Worm (Caenorhabditis elegans) whole organism, L1 larva: ENCODE results near the gene F11A5.9.

Source experiments
- C04F5.9 ChIP-seq: sonication (generic microtip); optimal IDR thresholded peaks from 2 replicates; lab custom pipeline; 2016; ENCODE audit warnings: missing genetic modification characterization, missing compliant biosample characterization
- aha-1 ChIP-seq: fragments of 150-350 bp; optimal IDR thresholded peaks from 2 replicates; lab custom pipeline; 2014; ENCODE audit warnings: missing biosample characterization, missing genetic modification characterization
- aly-2 ChIP-seq: fragments of 150-350 bp; optimal IDR thresholded peaks from 2 replicates; lab custom pipeline; 2014; ENCODE audit warnings: missing biosample characterization, missing genetic modification characterization
- ama-1 ChIP-seq: fragments of 150-350 bp; optimal IDR thresholded peaks from 2 replicates; lab custom pipeline; 2014
- blmp-1 ChIP-seq: fragments of 150-350 bp; optimal IDR thresholded peaks from 2 replicates; lab custom pipeline; 2014; ENCODE audit warnings: missing biosample characterization, missing genetic modification characterization
- ceh-82 ChIP-seq, 3 experiments: fragments of 150-350 bp in 1 of 3; sonication (generic microtip) in 2 of 3; optimal IDR thresholded peaks; 2 replicates each; lab custom pipeline; 2014 to 2017; ENCODE audit warnings: missing biosample characterization in 3 of 3, missing genetic modification characterization in 3 of 3
- dpl-1 ChIP-seq, 3 experiments: fragments of 150-350 bp in 2 of 3; sonication (generic microtip) in 1 of 3; optimal IDR thresholded peaks; 2 replicates each; lab custom pipeline; 2014 to 2017; ENCODE audit warnings: missing biosample characterization in 3 of 3, missing genetic modification characterization in 3 of 3, missing genetic modification reagents in 3 of 3
- efl-1 ChIP-seq, 4 experiments: fragments of 150-350 bp; optimal IDR thresholded peaks in 3 of 4; peaks in 1 of 4; 1 replicate in 1 of 4; 2 replicates in 3 of 4; lab custom pipeline; 2014; ENCODE audit warnings: missing biosample characterization in 2 of 4, missing genetic modification characterization in 2 of 4, missing genetic modification reagents in 2 of 4
- egl-13 ChIP-seq: sonication (generic microtip); optimal IDR thresholded peaks from 2 replicates; lab custom pipeline; 2016; ENCODE audit warnings: missing genotype, missing genetic modification reagents, missing genetic modification characterization, missing compliant biosample characterization
- elt-2 ChIP-seq: sonication (generic microtip); optimal IDR thresholded peaks from 2 replicates; lab custom pipeline; 2016; ENCODE audit warnings: missing genetic modification characterization, mild to moderate bottlenecking, inconsistent platforms, missing compliant biosample characterization, missing genetic modification reagents
- elt-3 ChIP-seq, 6 experiments: fragments of 150-350 bp in 1 of 6; sonication (generic microtip); optimal IDR thresholded peaks; 2 replicates each; lab custom pipeline; 2017 to 2018; ENCODE audit warnings: missing biosample characterization in 6 of 6, missing genetic modification characterization in 6 of 6, inconsistent platforms in 1 of 6
- ets-5 ChIP-seq: fragments of 200-800 bp; sonication (Bioruptor generic); IDR thresholded peaks from 2 replicates; pipeline ENCODE4 v1.3.6; 2022; ENCODE audit warnings: missing genetic modification characterization, missing compliant biosample characterization
- fkh-4 ChIP-seq: sonication (generic microtip); optimal IDR thresholded peaks from 2 replicates; lab custom pipeline; 2016; ENCODE audit warnings: missing compliant biosample characterization, missing genetic modification characterization, borderline replicate concordance
- fkh-8 ChIP-seq: sonication (generic microtip); optimal IDR thresholded peaks from 2 replicates; lab custom pipeline; 2016; ENCODE audit warnings: mild to moderate bottlenecking, missing genetic modification characterization, missing compliant biosample characterization
- hpl-2 ChIP-seq: fragments of 150-350 bp; optimal IDR thresholded peaks from 2 replicates; lab custom pipeline; 2014; ENCODE audit warnings: missing biosample characterization, missing genetic modification reagents, missing genetic modification characterization
- irx-1 ChIP-seq: sonication (generic microtip); optimal IDR thresholded peaks from 2 replicates; lab custom pipeline; 2016; ENCODE audit warnings: missing genetic modification characterization, missing compliant biosample characterization
- isw-1 ChIP-seq: fragments of 200-800 bp; sonication (Bioruptor generic); IDR thresholded peaks from 2 replicates; pipeline ENCODE4 v1.3.6; 2022; ENCODE audit warnings: missing genetic modification characterization, missing compliant biosample characterization
- lin-15B ChIP-seq: fragments of 150-350 bp; sonication (generic microtip); optimal IDR thresholded peaks from 3 replicates; lab custom pipeline; 2014; ENCODE audit warnings: missing biosample characterization, missing genetic modification characterization
- lin-35 ChIP-seq, 2 experiments: fragments of 150-350 bp; optimal IDR thresholded peaks; 2 replicates each; lab custom pipeline; 2014; ENCODE audit warnings: missing biosample characterization in 2 of 2, missing genetic modification characterization in 2 of 2, missing genetic modification reagents in 2 of 2
- lsy-2 ChIP-seq, 2 experiments: fragments of 150-350 bp; optimal IDR thresholded peaks; 2 replicates each; lab custom pipeline; 2014; ENCODE audit warnings: missing biosample characterization in 2 of 2, missing genetic modification characterization in 2 of 2
- mef-2 ChIP-seq: fragments of 150-350 bp; optimal IDR thresholded peaks from 2 replicates; lab custom pipeline; 2014; ENCODE audit warnings: missing biosample characterization, missing genetic modification characterization
- nhr-11 ChIP-seq: fragments of 150-350 bp; optimal IDR thresholded peaks from 2 replicates; lab custom pipeline; 2014; ENCODE audit warnings: missing biosample characterization, missing genetic modification characterization
- nhr-12 ChIP-seq: sonication (generic microtip); optimal IDR thresholded peaks from 2 replicates; lab custom pipeline; 2017; ENCODE audit warnings: missing biosample characterization, missing genetic modification characterization
- nhr-19 ChIP-seq: fragments of 200-800 bp; sonication (Bioruptor generic); conservative IDR thresholded peaks from 2 replicates; pipeline ENCODE4 v1.3.6; 2022; ENCODE audit warnings: missing genetic modification characterization, missing compliant biosample characterization
- nhr-47 ChIP-seq: sonication (generic microtip); optimal IDR thresholded peaks from 2 replicates; lab custom pipeline; 2016; ENCODE audit warnings: mild to moderate bottlenecking, missing genetic modification characterization, moderate library complexity, missing compliant biosample characterization
- nhr-71 ChIP-seq: sonication (generic microtip); optimal IDR thresholded peaks from 2 replicates; lab custom pipeline; 2016; ENCODE audit warnings: mild to moderate bottlenecking, missing genetic modification characterization, moderate library complexity, missing compliant biosample characterization
- pag-3 ChIP-seq: sonication (generic microtip); optimal IDR thresholded peaks from 2 replicates; lab custom pipeline; 2017; ENCODE audit warnings: missing genetic modification characterization, mild to moderate bottlenecking, missing compliant biosample characterization, antibody characterized with exemption, borderline replicate concordance; ENCODE audit not compliant: insufficient read depth
- pqm-1 ChIP-seq: sonication (generic microtip); optimal IDR thresholded peaks from 3 replicates; lab custom pipeline; 2017; ENCODE audit warnings: missing biosample characterization, missing genetic modification characterization
- rnt-1 ChIP-seq: sonication (generic microtip); optimal IDR thresholded peaks from 2 replicates; lab custom pipeline; 2016; ENCODE audit warnings: mild to moderate bottlenecking, missing genetic modification characterization, moderate library complexity, missing compliant biosample characterization
- snpc-4 ChIP-seq: fragments of 150-350 bp; optimal IDR thresholded peaks from 2 replicates; lab custom pipeline; 2014; ENCODE audit warnings: missing biosample characterization, missing genetic modification characterization
- sox-4 ChIP-seq: sonication (generic microtip); optimal IDR thresholded peaks from 2 replicates; lab custom pipeline; 2016; ENCODE audit warnings: missing genetic modification characterization, missing compliant biosample characterization
- tbx-2 ChIP-seq: sonication (generic microtip); optimal IDR thresholded peaks from 2 replicates; lab custom pipeline; 2016; ENCODE audit warnings: missing genetic modification characterization, missing compliant biosample characterization
- unc-130 ChIP-seq: fragments of 150-350 bp; optimal IDR thresholded peaks from 2 replicates; lab custom pipeline; 2017; ENCODE audit warnings: missing biosample characterization, missing genetic modification characterization, inconsistent platforms
- ztf-11 ChIP-seq, 2 experiments: sonication (generic microtip); optimal IDR thresholded peaks; 2 replicates each; lab custom pipeline; 2016 to 2017; ENCODE audit warnings: missing genetic modification characterization in 2 of 2, missing biosample characterization in 1 of 2, missing compliant biosample characterization in 1 of 2
- ztf-4 ChIP-seq: fragments of 150-350 bp; optimal IDR thresholded peaks from 2 replicates; lab custom pipeline; 2014; ENCODE audit warnings: missing biosample characterization, missing genetic modification characterization

Gene F11A5.9

DNA sequence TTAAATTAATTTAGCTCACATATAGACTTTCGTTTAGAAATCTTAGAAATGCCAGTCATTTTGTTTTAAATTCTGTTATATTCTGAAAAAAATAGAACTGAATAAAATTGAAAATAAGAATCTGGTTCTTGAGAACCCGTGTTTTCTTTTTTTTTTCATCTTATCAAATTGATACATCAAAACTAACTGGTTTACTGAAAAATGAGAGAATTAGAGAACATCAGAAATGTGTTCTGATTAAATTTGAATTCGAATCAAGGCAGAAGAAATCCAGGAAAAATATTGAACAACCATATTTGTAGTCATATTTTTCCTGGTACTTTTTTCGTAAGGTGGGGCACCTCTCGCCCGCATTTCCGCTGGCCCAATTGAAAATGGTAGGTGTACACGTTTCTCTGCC lies 3.8 kb downstream of the F11A5.9 start, which contains the start of gene F11A5.15:
F11A5.15 (minus strand) TSS at position 101 of the 400 bp plus-strand sequence.
- TF ChIP-seq tbx-2 (tag; lab: Kevin White, UChicago): no peak
- TF ChIP-seq efl-1 (optimal IDR thresholded peaks at IDR 0.05; lab: Kevin White, UChicago): no peak
- peak in 1 of 2 experiments; percentile 31 for TF ChIP-seq efl-1 (GFP tag; optimal IDR thresholded peaks at IDR 0.05 in 1 of 2; lab: Kevin White, UChicago)
- TF ChIP-seq hpl-2 (GFP tag; lab: Kevin White, UChicago): no peak
- no peak for TF ChIP-seq unc-130
- TF ChIP-seq pag-3 (tag; lab: Kevin White, UChicago): no peak
- no peak for TF ChIP-seq nhr-19 (GFP tag; lab: Robert Waterston, UW)
- TF ChIP-seq elt-3 (tag; optimal IDR thresholded peaks at IDR 0.05; lab: Kevin White, UChicago): peak in 1 of 6 experiments; percentile 26
- TF ChIP-seq nhr-12: no peak
- TF ChIP-seq fkh-4 (tag; lab: Kevin White, UChicago): no peak
- no peak for TF ChIP-seq sox-4 (tag; lab: Kevin White, UChicago)
- no peak for TF ChIP-seq fkh-8 (tag; lab: Kevin White, UChicago)
- no peak for TF ChIP-seq lin-15B (tag; lab: Kevin White, UChicago)

DNA sequence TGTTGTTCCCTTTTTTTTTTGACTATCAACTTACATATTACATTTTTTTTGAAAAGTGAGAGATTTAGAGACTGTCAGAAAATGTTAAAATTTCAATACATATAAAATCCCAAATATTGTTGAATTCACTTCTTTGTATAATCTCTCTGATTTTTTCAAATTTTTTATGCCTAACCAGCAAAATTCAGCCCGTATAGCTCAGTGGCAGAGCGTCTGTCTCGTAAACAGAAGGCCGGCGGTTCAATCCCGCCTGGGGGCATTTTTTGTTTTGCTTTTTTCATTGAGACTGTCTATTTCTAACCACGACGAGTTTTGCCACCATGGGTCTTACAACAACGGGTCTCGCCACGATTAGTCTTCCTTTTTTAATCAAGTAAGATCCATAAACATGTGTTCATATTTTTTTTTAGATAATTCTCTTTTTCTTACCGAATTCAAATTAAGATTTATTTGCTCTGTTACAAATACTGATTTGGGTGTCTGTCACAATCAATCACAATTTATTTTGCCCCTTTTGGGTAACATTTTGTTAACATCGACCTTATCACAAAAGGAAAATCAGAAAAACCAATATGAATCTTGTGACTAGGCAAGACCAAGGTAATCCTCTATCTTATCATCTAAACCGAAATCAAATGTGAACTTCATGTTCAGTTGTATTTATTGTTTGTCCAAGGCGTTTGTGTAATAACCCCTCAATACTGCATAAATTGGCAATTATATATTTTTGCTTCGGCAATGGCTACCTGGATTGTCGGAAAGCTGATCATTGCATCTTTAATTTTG lies 4.5 kb downstream of the F11A5.9 start, which contains the start of gene glc-1:
glc-1 (plus strand) TSS at position 663 of the 786 bp plus-strand sequence.
- peak in 1 of 2 experiments; percentile 9 for TF ChIP-seq lin-35 (GFP tag; optimal IDR thresholded peaks at IDR 0.05; lab: Kevin White, UChicago)
- no peak for TF ChIP-seq ztf-11 (tag; optimal IDR thresholded peaks at IDR 0.05; lab: Kevin White, UChicago)
- no peak for TF ChIP-seq aly-2
- no peak for TF ChIP-seq lin-15B (tag; lab: Kevin White, UChicago)
- no peak for TF ChIP-seq efl-1 (optimal IDR thresholded peaks at IDR 0.05; lab: Kevin White, UChicago)
- TF ChIP-seq efl-1 (GFP tag; optimal IDR thresholded peaks at IDR 0.05 in 1 of 2; lab: Kevin White, UChicago): no peak
- no peak for TF ChIP-seq isw-1 (GFP tag; lab: Robert Waterston, UW)
- TF ChIP-seq blmp-1: peak; percentile 30
- TF ChIP-seq pqm-1 (tag; lab: Kevin White, UChicago): no peak
- no peak for TF ChIP-seq nhr-47 (tag; lab: Kevin White, UChicago)
- no peak for TF ChIP-seq aha-1
- TF ChIP-seq rnt-1: no peak
- no peak for TF ChIP-seq dpl-1 (GFP tag; optimal IDR thresholded peaks at IDR 0.05; lab: Kevin White, UChicago)
- peak; percentile 15 for TF ChIP-seq elt-2
- no peak for TF ChIP-seq ztf-4 (tag; lab: Kevin White, UChicago)
- TF ChIP-seq ceh-82 (tag; optimal IDR thresholded peaks at IDR 0.05; lab: Kevin White, UChicago): no peak
- TF ChIP-seq lsy-2 (tag; optimal IDR thresholded peaks at IDR 0.05; lab: Kevin White, UChicago): no peak
- TF ChIP-seq elt-3 (tag; optimal IDR thresholded peaks at IDR 0.05; lab: Kevin White, UChicago): peak in 1 of 6 experiments; percentile 87
- no peak for TF ChIP-seq egl-13 (tag; lab: Kevin White, UChicago)

DNA sequence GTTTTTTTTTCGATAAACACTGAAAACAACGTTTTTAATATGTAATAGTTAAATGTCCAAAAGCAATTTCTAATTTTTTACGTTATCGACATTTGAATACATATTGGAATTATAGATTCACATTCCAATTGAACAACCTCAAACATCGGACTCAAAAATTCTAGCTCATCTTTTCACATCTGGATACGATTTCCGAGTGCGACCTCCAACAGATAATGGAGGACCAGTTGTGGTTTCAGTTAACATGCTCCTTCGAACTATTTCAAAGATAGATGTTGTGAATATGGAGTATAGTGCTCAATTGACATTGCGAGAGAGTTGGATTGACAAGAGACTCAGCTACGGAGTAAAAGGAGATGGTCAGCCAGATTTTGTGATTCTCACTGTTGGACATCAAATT lies 5.3 kb downstream of the F11A5.9 start:
- no peak for TF ChIP-seq irx-1
- TF ChIP-seq, all 84 proteins: peak for 0

DNA sequence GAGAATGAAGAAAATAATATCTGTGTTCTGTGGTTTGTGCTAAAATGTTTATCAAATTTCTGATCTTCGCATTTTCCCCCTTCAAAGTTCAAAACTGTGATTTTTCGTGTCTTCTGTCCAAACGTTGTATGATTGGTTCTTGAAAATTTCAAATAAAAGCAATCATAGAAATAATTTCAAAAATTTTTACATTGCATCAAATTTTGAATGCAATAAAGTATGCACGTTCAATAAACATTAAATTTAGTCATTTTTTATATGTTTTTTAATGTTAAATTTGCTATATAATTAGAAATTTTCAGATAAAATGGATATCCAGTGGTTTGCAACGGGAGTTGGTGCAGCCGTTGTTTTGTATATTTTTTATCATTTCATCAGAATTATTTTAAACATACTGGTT lies 9.3 kb downstream of the F11A5.9 start, which contains the start of gene stdh-2:
stdh-2 (plus strand) TSS at position 301 of the 400 bp plus-strand sequence.
- no peak for TF ChIP-seq ama-1
- TF ChIP-seq snpc-4: no peak
- TF ChIP-seq blmp-1: no peak
- TF ChIP-seq unc-130: no peak
- TF ChIP-seq pqm-1 (tag; lab: Kevin White, UChicago): no peak

DNA sequence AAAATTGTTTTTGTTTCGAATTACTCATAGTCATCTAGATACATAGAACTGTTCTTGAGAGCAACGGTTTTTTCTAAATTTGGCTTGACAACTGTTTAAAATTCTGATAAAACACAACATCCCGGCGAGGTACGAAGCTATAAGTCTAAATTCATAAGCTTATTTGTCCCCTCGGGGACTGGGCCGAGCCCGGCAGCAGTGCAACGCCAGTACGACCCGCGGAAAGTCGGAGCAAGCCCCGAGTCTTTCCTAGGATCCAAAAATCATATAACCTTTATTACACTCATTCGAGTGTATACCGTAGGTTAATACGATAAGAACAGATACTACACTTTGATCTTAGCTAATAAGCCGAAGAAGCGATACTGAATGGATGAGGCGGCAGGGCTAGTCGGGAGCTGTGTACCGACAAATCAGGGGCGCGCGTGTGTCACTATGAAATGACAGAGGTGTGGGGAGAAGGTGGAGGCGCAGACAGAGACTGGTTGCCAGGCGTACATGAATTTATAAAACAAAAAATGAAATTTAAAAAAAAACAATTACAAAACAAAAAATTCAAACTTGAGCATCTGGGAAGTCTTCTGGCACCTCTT lies 10.9 kb downstream of the F11A5.9 start:
- TF ChIP-seq ets-5: no peak
- TF ChIP-seq C04F5.9: no peak
- TF ChIP-seq lin-35 (GFP tag; optimal IDR thresholded peaks at IDR 0.05; lab: Kevin White, UChicago): no peak
- TF ChIP-seq mef-2: no peak
- TF ChIP-seq snpc-4: peak; percentile 69
- no peak for TF ChIP-seq nhr-11 (tag; lab: Kevin White, UChicago)
- no peak for TF ChIP-seq nhr-71
